Worm (Caenorhabditis elegans) whole organism, L1 larva: ENCODE results near the gene fnip-2.

Experiments
- C04F5.9 ChIP-seq: sonication (generic microtip); optimal IDR thresholded peaks from 2 replicates; lab custom pipeline; 2016; ENCODE audit warnings: missing genetic modification characterization, missing compliant biosample characterization
- C34B4.2 ChIP-seq: sonication (generic microtip); optimal IDR thresholded peaks from 2 replicates; lab custom pipeline; 2017; ENCODE audit warnings: mild to moderate bottlenecking, missing genetic modification characterization, missing compliant biosample characterization
- F16B12.6 ChIP-seq: fragments of 150-350 bp; optimal IDR thresholded peaks from 2 replicates; lab custom pipeline; 2014; ENCODE audit warnings: missing biosample characterization, missing genetic modification characterization
- Y116A8C.19 ChIP-seq: sonication (generic microtip); optimal IDR thresholded peaks from 2 replicates; lab custom pipeline; 2016; ENCODE audit warnings: missing compliant biosample characterization, missing genetic modification characterization, borderline replicate concordance
- aha-1 ChIP-seq: fragments of 150-350 bp; optimal IDR thresholded peaks from 2 replicates; lab custom pipeline; 2014; ENCODE audit warnings: missing biosample characterization, missing genetic modification characterization
- alr-1 ChIP-seq: fragments of 200-800 bp; sonication (Bioruptor generic); optimal IDR thresholded peaks from 2 replicates; lab custom pipeline; 2018; ENCODE audit warnings: borderline replicate concordance, mild to moderate bottlenecking, missing genetic modification characterization, missing compliant biosample characterization
- aly-2 ChIP-seq: fragments of 150-350 bp; optimal IDR thresholded peaks from 2 replicates; lab custom pipeline; 2014; ENCODE audit warnings: missing biosample characterization, missing genetic modification characterization
- ama-1 ChIP-seq: fragments of 150-350 bp; optimal IDR thresholded peaks from 2 replicates; lab custom pipeline; 2014
- blmp-1 ChIP-seq: fragments of 150-350 bp; optimal IDR thresholded peaks from 2 replicates; lab custom pipeline; 2014; ENCODE audit warnings: missing biosample characterization, missing genetic modification characterization
- ceh-63 ChIP-seq: fragments of 200-800 bp; sonication (Bioruptor generic); optimal IDR thresholded peaks from 2 replicates; lab custom pipeline; 2018; ENCODE audit warnings: mild to moderate bottlenecking, missing genetic modification characterization, missing compliant biosample characterization
- ceh-8 ChIP-seq: fragments of 200-800 bp; sonication (Bioruptor generic); optimal IDR thresholded peaks from 2 replicates; lab custom pipeline; 2018; ENCODE audit warnings: mild to moderate bottlenecking, missing genetic modification characterization, moderate library complexity, missing compliant biosample characterization
- ceh-82 ChIP-seq, 3 experiments: fragments of 150-350 bp in 1 of 3; sonication (generic microtip) in 2 of 3; optimal IDR thresholded peaks; 2 replicates each; lab custom pipeline; 2014 to 2017; ENCODE audit warnings: missing biosample characterization in 3 of 3, missing genetic modification characterization in 3 of 3
- ceh-90 ChIP-seq: sonication (generic microtip); optimal IDR thresholded peaks from 2 replicates; lab custom pipeline; 2016; ENCODE audit warnings: missing genetic modification characterization, missing compliant biosample characterization
- ces-1 ChIP-seq: fragments of 150-350 bp; optimal IDR thresholded peaks from 2 replicates; lab custom pipeline; 2014; ENCODE audit warnings: missing biosample characterization, missing genetic modification reagents, missing genetic modification characterization
- dpl-1 ChIP-seq, 3 experiments: fragments of 150-350 bp in 2 of 3; sonication (generic microtip) in 1 of 3; optimal IDR thresholded peaks; 2 replicates each; lab custom pipeline; 2014 to 2017; ENCODE audit warnings: missing biosample characterization in 3 of 3, missing genetic modification characterization in 3 of 3, missing genetic modification reagents in 3 of 3
- dsc-1 ChIP-seq: sonication (generic microtip); optimal IDR thresholded peaks from 2 replicates; lab custom pipeline; 2016; ENCODE audit warnings: mild to moderate bottlenecking, missing genetic modification characterization, missing compliant biosample characterization
- efl-3 ChIP-seq: fragments of 200-800 bp; sonication (Bioruptor generic); optimal IDR thresholded peaks from 2 replicates; lab custom pipeline; 2018; ENCODE audit warnings: mild to moderate bottlenecking, missing genetic modification characterization, missing compliant biosample characterization
- egl-13 ChIP-seq: sonication (generic microtip); optimal IDR thresholded peaks from 2 replicates; lab custom pipeline; 2016; ENCODE audit warnings: missing genotype, missing genetic modification reagents, missing genetic modification characterization, missing compliant biosample characterization
- egl-27 ChIP-seq, 2 experiments: fragments of 150-350 bp in 1 of 2; sonication (generic microtip); optimal IDR thresholded peaks; 3 replicates each; lab custom pipeline; 2017 to 2018; ENCODE audit warnings: missing biosample characterization in 2 of 2, missing genetic modification characterization in 2 of 2, missing genetic modification reagents in 2 of 2
- ets-5 ChIP-seq: fragments of 200-800 bp; sonication (Bioruptor generic); IDR thresholded peaks from 2 replicates; pipeline ENCODE4 v1.3.6; 2022; ENCODE audit warnings: missing genetic modification characterization, missing compliant biosample characterization
- fkh-4 ChIP-seq: sonication (generic microtip); optimal IDR thresholded peaks from 2 replicates; lab custom pipeline; 2016; ENCODE audit warnings: missing compliant biosample characterization, missing genetic modification characterization, borderline replicate concordance
- grh-1 ChIP-seq: fragments of 200-800 bp; sonication (Bioruptor generic); IDR thresholded peaks from 2 replicates; pipeline ENCODE4 v1.3.6; 2022; ENCODE audit warnings: missing genetic modification reagents, missing genetic modification characterization, missing compliant biosample characterization
- hlh-4 ChIP-seq: sonication (generic microtip); optimal IDR thresholded peaks from 2 replicates; lab custom pipeline; 2016; ENCODE audit warnings: mild to moderate bottlenecking, missing genetic modification characterization, missing compliant biosample characterization
- irx-1 ChIP-seq: sonication (generic microtip); optimal IDR thresholded peaks from 2 replicates; lab custom pipeline; 2016; ENCODE audit warnings: missing genetic modification characterization, missing compliant biosample characterization
- isw-1 ChIP-seq: fragments of 200-800 bp; sonication (Bioruptor generic); IDR thresholded peaks from 2 replicates; pipeline ENCODE4 v1.3.6; 2022; ENCODE audit warnings: missing genetic modification characterization, missing compliant biosample characterization
- jun-1 ChIP-seq: fragments of 150-350 bp; optimal IDR thresholded peaks from 2 replicates; lab custom pipeline; 2014; ENCODE audit warnings: missing biosample characterization, missing genetic modification reagents, missing genetic modification characterization
- lin-13 ChIP-seq: fragments of 150-350 bp; optimal IDR thresholded peaks from 2 replicates; lab custom pipeline; 2014; ENCODE audit warnings: missing biosample characterization, missing genetic modification reagents, missing genetic modification characterization
- lin-14 ChIP-seq: fragments of 200-800 bp; sonication (Bioruptor generic); optimal IDR thresholded peaks from 2 replicates; lab custom pipeline; 2018; ENCODE audit warnings: mild to moderate bottlenecking, missing genetic modification characterization, moderate library complexity, missing compliant biosample characterization
- lin-15B ChIP-seq: fragments of 150-350 bp; sonication (generic microtip); optimal IDR thresholded peaks from 3 replicates; lab custom pipeline; 2014; ENCODE audit warnings: missing biosample characterization, missing genetic modification characterization
- lin-39 ChIP-seq: fragments of 150-350 bp; optimal IDR thresholded peaks from 2 replicates; lab custom pipeline; 2014; ENCODE audit warnings: missing biosample characterization, missing genetic modification reagents, missing genetic modification characterization
- lir-3 ChIP-seq: sonication (generic microtip); optimal IDR thresholded peaks from 2 replicates; lab custom pipeline; 2016; ENCODE audit warnings: mild to moderate bottlenecking, missing genetic modification characterization, moderate library complexity, missing compliant biosample characterization; ENCODE audit not compliant: poor library complexity
- lsy-2 ChIP-seq, 2 experiments: fragments of 150-350 bp; optimal IDR thresholded peaks; 2 replicates each; lab custom pipeline; 2014; ENCODE audit warnings: missing biosample characterization in 2 of 2, missing genetic modification characterization in 2 of 2
- mef-2 ChIP-seq: fragments of 150-350 bp; optimal IDR thresholded peaks from 2 replicates; lab custom pipeline; 2014; ENCODE audit warnings: missing biosample characterization, missing genetic modification characterization
- mep-1 ChIP-seq: fragments of 150-350 bp; optimal IDR thresholded peaks from 2 replicates; lab custom pipeline; 2014; ENCODE audit warnings: missing biosample characterization, missing genetic modification characterization
- nhr-11 ChIP-seq: fragments of 150-350 bp; optimal IDR thresholded peaks from 2 replicates; lab custom pipeline; 2014; ENCODE audit warnings: missing biosample characterization, missing genetic modification characterization
- nhr-12 ChIP-seq: sonication (generic microtip); optimal IDR thresholded peaks from 2 replicates; lab custom pipeline; 2017; ENCODE audit warnings: missing biosample characterization, missing genetic modification characterization
- nhr-20 ChIP-seq: sonication (generic microtip); optimal IDR thresholded peaks from 2 replicates; lab custom pipeline; 2016; ENCODE audit warnings: mild to moderate bottlenecking, missing genetic modification characterization, missing compliant biosample characterization
- nhr-237 ChIP-seq: fragments of 150-350 bp; optimal IDR thresholded peaks from 2 replicates; lab custom pipeline; 2014; ENCODE audit warnings: missing biosample characterization, missing genetic modification characterization
- nhr-76 ChIP-seq: sonication (generic microtip); optimal IDR thresholded peaks from 2 replicates; lab custom pipeline; 2017; ENCODE audit warnings: missing biosample characterization, missing genetic modification characterization
- nhr-77 ChIP-seq: fragments of 150-350 bp; optimal IDR thresholded peaks from 2 replicates; lab custom pipeline; 2014; ENCODE audit warnings: missing biosample characterization, missing genetic modification characterization
- nhr-84 ChIP-seq: sonication (generic microtip); optimal IDR thresholded peaks from 2 replicates; lab custom pipeline; 2017; ENCODE audit warnings: missing biosample characterization, missing genetic modification characterization
- nhr-90 ChIP-seq: sonication (generic microtip); optimal IDR thresholded peaks from 2 replicates; lab custom pipeline; 2016; ENCODE audit warnings: mild to moderate bottlenecking, missing genetic modification characterization, missing compliant biosample characterization; ENCODE audit not compliant: poor library complexity
- rnt-1 ChIP-seq: sonication (generic microtip); optimal IDR thresholded peaks from 2 replicates; lab custom pipeline; 2016; ENCODE audit warnings: mild to moderate bottlenecking, missing genetic modification characterization, moderate library complexity, missing compliant biosample characterization
- skn-1 ChIP-seq: fragments of 150-350 bp; optimal IDR thresholded peaks from 2 replicates; lab custom pipeline; 2014; ENCODE audit warnings: missing biosample characterization, missing genetic modification characterization
- snpc-4 ChIP-seq: fragments of 150-350 bp; optimal IDR thresholded peaks from 2 replicates; lab custom pipeline; 2014; ENCODE audit warnings: missing biosample characterization, missing genetic modification characterization
- snu-23 ChIP-seq: sonication (generic microtip); optimal IDR thresholded peaks from 2 replicates; lab custom pipeline; 2016; ENCODE audit warnings: missing genetic modification characterization, missing compliant biosample characterization
- sox-4 ChIP-seq: sonication (generic microtip); optimal IDR thresholded peaks from 2 replicates; lab custom pipeline; 2016; ENCODE audit warnings: missing genetic modification characterization, missing compliant biosample characterization
- sptf-1 ChIP-seq: fragments of 150-350 bp; optimal IDR thresholded peaks from 2 replicates; lab custom pipeline; 2014; ENCODE audit warnings: missing biosample characterization, missing genetic modification characterization
- sup-37 ChIP-seq: fragments of 200-800 bp; sonication (Bioruptor generic); optimal IDR thresholded peaks from 2 replicates; lab custom pipeline; 2018; ENCODE audit warnings: mild to moderate bottlenecking, missing genetic modification characterization, missing compliant biosample characterization
- swsn-7 ChIP-seq: sonication (generic microtip); optimal IDR thresholded peaks from 2 replicates; lab custom pipeline; 2016; ENCODE audit warnings: missing genetic modification characterization, missing compliant biosample characterization
- unc-62 ChIP-seq: fragments of 150-350 bp; optimal IDR thresholded peaks from 2 replicates; lab custom pipeline; 2014; ENCODE audit warnings: missing biosample characterization, missing genetic modification reagents, missing genetic modification characterization
- xbp-1 ChIP-seq: sonication (generic microtip); optimal IDR thresholded peaks from 2 replicates; lab custom pipeline; 2016; ENCODE audit warnings: missing genetic modification characterization, missing compliant biosample characterization
- zag-1 ChIP-seq: fragments of 150-350 bp; optimal IDR thresholded peaks from 2 replicates; lab custom pipeline; 2014; ENCODE audit warnings: missing biosample characterization, missing genetic modification characterization
- ztf-4 ChIP-seq: fragments of 150-350 bp; optimal IDR thresholded peaks from 2 replicates; lab custom pipeline; 2014; ENCODE audit warnings: missing biosample characterization, missing genetic modification characterization

fnip-2 gene

DNA sequence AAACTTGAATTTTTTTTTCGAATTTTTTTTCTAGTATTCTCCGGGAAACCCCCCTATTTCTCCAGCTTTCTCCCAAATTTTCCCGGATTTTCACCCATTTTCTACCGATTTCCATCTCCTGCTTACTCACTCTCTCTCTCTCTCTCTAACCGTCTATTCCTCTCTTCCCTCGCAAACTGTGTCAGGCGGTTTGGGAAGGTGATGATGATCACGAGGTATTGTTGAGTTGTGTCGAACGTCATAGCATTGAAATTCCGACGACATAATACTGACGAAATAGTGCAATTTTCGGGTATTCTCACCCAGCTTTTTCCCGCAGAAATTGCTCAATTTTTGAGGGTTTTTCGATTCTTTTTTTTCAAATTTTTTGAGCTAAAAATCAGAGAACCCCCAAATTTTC lies 2.5 kb upstream of the fnip-2 start (continued):
- TF ChIP-seq sox-4 (tag; lab: Kevin White, UChicago) (no peak), efl-3 (GFP tag; lab: Kevin White, UChicago) (no peak), lsy-2 (tag; optimal IDR thresholded peaks at IDR 0.05; lab: Kevin White, UChicago) (peak; percentile 51 to 61), aha-1 (tag; lab: Kevin White, UChicago) (no peak), swsn-7 (tag; lab: Kevin White, UChicago) (peak; percentile 38), snu-23 (GFP tag; lab: Kevin White, UChicago) (peak; percentile 75), ets-5 (GFP tag; lab: Robert Waterston, UW) (no peak), C04F5.9 (tag; lab: Kevin White, UChicago) (peak; percentile 16), ztf-4 (tag; lab: Kevin White, UChicago) (peak; percentile 9), egl-13 (no peak), ces-1 (GFP tag; lab: Kevin White, UChicago) (no peak), ceh-8 (GFP tag; lab: Kevin White, UChicago) (no peak), blmp-1 (peak; percentile 91), skn-1 (peak; percentile 60), nhr-12 (tag; lab: Kevin White, UChicago) (no peak), nhr-84 (tag; lab: Kevin White, UChicago) (no peak), grh-1 (GFP tag; lab: Robert Waterston, UW) (peak; percentile 52), dsc-1 (tag; lab: Kevin White, UChicago) (no peak), nhr-237 (no peak), ceh-90 (tag; lab: Kevin White, UChicago) (no peak), fkh-4 (tag; lab: Kevin White, UChicago) (no peak), lir-3 (no peak), nhr-90 (tag; lab: Kevin White, UChicago) (peak; percentile 75), egl-27 (tag; optimal IDR thresholded peaks at IDR 0.05; lab: Kevin White, UChicago) (no peak), zag-1 (tag; lab: Kevin White, UChicago) (no peak), Y116A8C.19 (tag; lab: Kevin White, UChicago) (no peak), sup-37 (GFP tag; lab: Kevin White, UChicago) (peak; percentile 6), ama-1 (lab: Kevin White, UChicago) (peak; percentile 74), jun-1 (tag; lab: Kevin White, UChicago) (peak; percentile 62), nhr-76 (tag; lab: Kevin White, UChicago) (no peak), lin-14 (GFP tag; lab: Kevin White, UChicago) (peak; percentile 74), aly-2 (no peak), ceh-63 (GFP tag; lab: Kevin White, UChicago) (no peak), snpc-4 (tag; lab: Kevin White, UChicago) (peak; percentile 37), xbp-1 (tag; lab: Kevin White, UChicago) (peak; percentile 26), lin-39 (tag; lab: Kevin White, UChicago) (no peak), rnt-1 (tag; lab: Kevin White, UChicago) (peak; percentile 75), irx-1 (no peak), unc-62 (GFP tag; lab: Kevin White, UChicago) (no peak), nhr-20 (tag; lab: Kevin White, UChicago) (peak; percentile 76), lin-15B (tag; lab: Kevin White, UChicago) (no peak), nhr-11 (tag; lab: Kevin White, UChicago) (no peak), dpl-1 (GFP tag; optimal IDR thresholded peaks at IDR 0.05; lab: Kevin White, UChicago) (peak; percentile 29 to 68 (median 46)), F16B12.6 (no peak), ceh-82 (tag; optimal IDR thresholded peaks at IDR 0.05; lab: Kevin White, UChicago) (peak in 1 of 3 experiments; percentile 13), nhr-77 (tag; lab: Kevin White, UChicago) (no peak), sptf-1 (tag; lab: Kevin White, UChicago) (no peak), hlh-4 (tag; lab: Kevin White, UChicago) (no peak), lin-13 (GFP tag; lab: Kevin White, UChicago) (peak; percentile 68), mef-2 (tag; lab: Kevin White, UChicago) (no peak), mep-1 (tag; lab: Kevin White, UChicago) (peak; percentile 57), alr-1 (tag; lab: Kevin White, UChicago) (no peak), isw-1 (GFP tag; lab: Robert Waterston, UW) (no peak), C34B4.2 (tag; lab: Kevin White, UChicago) (no peak)
